Worm (Caenorhabditis elegans) whole organism, early embryonic: ENCODE data around the gene bbs-5.

Experiments
- B0310.2 ChIP-seq: sonication (generic microtip); optimal IDR thresholded peaks from 2 replicates; lab custom pipeline; 2016; ENCODE audit warnings: mild to moderate bottlenecking, missing genetic modification characterization, missing compliant biosample characterization
- F13C5.2 ChIP-seq: sonication (generic microtip); optimal IDR thresholded peaks from 2 replicates; lab custom pipeline; 2017; ENCODE audit warnings: mild to moderate bottlenecking, missing genetic modification characterization, inconsistent platforms, missing compliant biosample characterization
- ama-1 ChIP-seq: fragments of 150-350 bp; optimal IDR thresholded peaks from 2 replicates; lab custom pipeline; 2014
- hmg-4 ChIP-seq: fragments of 200-800 bp; sonication (Bioruptor generic); optimal IDR thresholded peaks from 2 replicates; lab custom pipeline; 2018; ENCODE audit warnings: mild to moderate bottlenecking, missing genetic modification characterization, missing compliant biosample characterization

ce11 chrIII:10306049-10306448 is 44.5 kb upstream of the bbs-5 start, which contains the start of gene T07A5.1:
- no peak for TF ChIP-seq B0310.2 (tag; lab: Kevin White, UChicago)
- TF ChIP-seq ama-1 = no peak
- TF ChIP-seq F13C5.2 (tag; lab: Kevin White, UChicago) = no peak
- TF ChIP-seq hmg-4 (GFP tag; lab: Kevin White, UChicago) = no peak
